Worm (Caenorhabditis elegans) whole organism, L2 larva: ENCODE measurements around the gene spi-1.
A peak's percentile ranks its signal among the peaks of the same experiment; 100 is the strongest.

Source experiments
- C34F6.9 ChIP-seq: fragments of 150-350 bp; optimal IDR thresholded peaks from 2 replicates; lab custom pipeline; 2014; ENCODE audit warnings: missing biosample characterization, missing genetic modification characterization
- F13H6.1 ChIP-seq: sonication (generic microtip); optimal IDR thresholded peaks from 2 replicates; lab custom pipeline; 2016; ENCODE audit warnings: missing genetic modification characterization, missing compliant biosample characterization
- R02D3.7 ChIP-seq: fragments of 150-350 bp; optimal IDR thresholded peaks from 2 replicates; lab custom pipeline; 2014; ENCODE audit warnings: missing biosample characterization, missing genetic modification characterization
- Y55F3AM.14 ChIP-seq: fragments of 200-800 bp; sonication (Bioruptor generic); optimal IDR thresholded peaks from 2 replicates; lab custom pipeline; 2018; ENCODE audit warnings: mild to moderate bottlenecking, missing genetic modification characterization, missing compliant biosample characterization
- ZK546.5 ChIP-seq: sonication (generic microtip); optimal IDR thresholded peaks from 2 replicates; lab custom pipeline; 2017; ENCODE audit warnings: missing biosample characterization, missing genetic modification characterization
- alr-1 ChIP-seq: fragments of 150-350 bp; optimal IDR thresholded peaks from 2 replicates; lab custom pipeline; 2014; ENCODE audit warnings: missing biosample characterization, missing genetic modification characterization
- aly-2 ChIP-seq: fragments of 150-350 bp; optimal IDR thresholded peaks from 2 replicates; lab custom pipeline; 2014; ENCODE audit warnings: missing biosample characterization, missing genetic modification characterization
- ama-1 ChIP-seq: fragments of 150-350 bp; optimal IDR thresholded peaks from 2 replicates; lab custom pipeline; 2018; ENCODE audit warnings: inconsistent platforms
- blmp-1 ChIP-seq: sonication (generic microtip); optimal IDR thresholded peaks from 2 replicates; lab custom pipeline; 2017; ENCODE audit warnings: missing genetic modification characterization, mild to moderate bottlenecking, missing compliant biosample characterization, antibody characterized with exemption, moderate library complexity; ENCODE audit not compliant: insufficient read depth
- ceh-16 ChIP-seq: fragments of 150-350 bp; optimal IDR thresholded peaks from 2 replicates; lab custom pipeline; 2014; ENCODE audit warnings: missing biosample characterization, missing genetic modification characterization
- ceh-82 ChIP-seq: fragments of 150-350 bp; optimal IDR thresholded peaks from 2 replicates; lab custom pipeline; 2014; ENCODE audit warnings: missing biosample characterization, missing genetic modification characterization
- crh-2 ChIP-seq: sonication (generic microtip); optimal IDR thresholded peaks from 2 replicates; lab custom pipeline; 2017; ENCODE audit warnings: missing biosample characterization, missing genetic modification characterization
- egl-27 ChIP-seq: sonication (generic microtip); optimal IDR thresholded peaks from 3 replicates; lab custom pipeline; 2017; ENCODE audit warnings: missing biosample characterization, missing genetic modification reagents, missing genetic modification characterization
- elt-1 ChIP-seq: fragments of 150-350 bp; optimal IDR thresholded peaks from 2 replicates; lab custom pipeline; 2014; ENCODE audit warnings: missing biosample characterization, missing genetic modification characterization
- elt-3 ChIP-seq: sonication (generic microtip); optimal IDR thresholded peaks from 2 replicates; lab custom pipeline; 2017; ENCODE audit warnings: missing biosample characterization, missing genetic modification characterization
- fos-1 ChIP-seq: fragments of 150-350 bp; optimal IDR thresholded peaks from 2 replicates; lab custom pipeline; 2014; ENCODE audit warnings: missing biosample characterization, missing genetic modification characterization
- gmeb-1 ChIP-seq: fragments of 150-350 bp; optimal IDR thresholded peaks from 2 replicates; lab custom pipeline; 2014; ENCODE audit warnings: missing biosample characterization, missing genetic modification characterization
- lin-11 ChIP-seq: fragments of 150-350 bp; sonication (generic microtip); optimal IDR thresholded peaks from 2 replicates; lab custom pipeline; 2014; ENCODE audit warnings: missing biosample characterization, missing genetic modification characterization, inconsistent platforms, mixed read lengths
- lin-13 ChIP-seq: fragments of 150-350 bp; optimal IDR thresholded peaks from 2 replicates; lab custom pipeline; 2014; ENCODE audit warnings: missing biosample characterization, missing genetic modification reagents, missing genetic modification characterization
- lsy-2 ChIP-seq, 2 experiments: fragments of 150-350 bp in 1 of 2; sonication (generic microtip) in 1 of 2; optimal IDR thresholded peaks; 2 replicates each; lab custom pipeline; 2014 to 2017; ENCODE audit warnings: missing biosample characterization in 2 of 2, missing genetic modification characterization in 2 of 2
- mab-5 ChIP-seq: fragments of 150-350 bp; optimal IDR thresholded peaks from 2 replicates; lab custom pipeline; 2014; ENCODE audit warnings: missing biosample characterization, missing genetic modification characterization
- mdl-1 ChIP-seq, 2 experiments: fragments of 150-350 bp in 1 of 2; sonication (generic microtip) in 1 of 2; optimal IDR thresholded peaks; 2 replicates each; lab custom pipeline; 2017; ENCODE audit warnings: missing biosample characterization in 2 of 2, missing genetic modification characterization in 2 of 2
- nhr-10 ChIP-seq: sonication (generic microtip); optimal IDR thresholded peaks from 2 replicates; lab custom pipeline; 2017; ENCODE audit warnings: missing biosample characterization, missing genetic modification characterization
- nhr-11 ChIP-seq: fragments of 150-350 bp; optimal IDR thresholded peaks from 2 replicates; lab custom pipeline; 2014; ENCODE audit warnings: missing biosample characterization, missing genetic modification characterization
- nhr-12 ChIP-seq: fragments of 150-350 bp; optimal IDR thresholded peaks from 2 replicates; lab custom pipeline; 2014; ENCODE audit warnings: missing biosample characterization, missing genetic modification characterization
- nhr-129 ChIP-seq: fragments of 150-350 bp; optimal IDR thresholded peaks from 2 replicates; lab custom pipeline; 2014; ENCODE audit warnings: missing biosample characterization, missing genetic modification characterization
- nhr-21 ChIP-seq: fragments of 150-350 bp; optimal IDR thresholded peaks from 2 replicates; lab custom pipeline; 2014; ENCODE audit warnings: missing biosample characterization, missing genetic modification characterization
- nhr-23 ChIP-seq: fragments of 150-350 bp; optimal IDR thresholded peaks from 2 replicates; lab custom pipeline; 2014; ENCODE audit warnings: missing biosample characterization, missing genetic modification reagents, missing genetic modification characterization
- nhr-77 ChIP-seq: fragments of 150-350 bp; optimal IDR thresholded peaks from 2 replicates; lab custom pipeline; 2014; ENCODE audit warnings: missing biosample characterization, missing genetic modification characterization
- peb-1 ChIP-seq: fragments of 150-350 bp; optimal IDR thresholded peaks from 2 replicates; lab custom pipeline; 2014; ENCODE audit warnings: missing biosample characterization, missing genetic modification characterization
- sem-4 ChIP-seq: fragments of 150-350 bp; optimal IDR thresholded peaks from 2 replicates; lab custom pipeline; 2014; ENCODE audit warnings: missing biosample characterization, missing genetic modification reagents, missing genetic modification characterization
- skn-1 ChIP-seq: sonication (generic microtip); optimal IDR thresholded peaks from 2 replicates; lab custom pipeline; 2017; ENCODE audit warnings: missing biosample characterization, missing genetic modification characterization
- sma-3 ChIP-seq: sonication (generic microtip); optimal IDR thresholded peaks from 2 replicates; lab custom pipeline; 2016; ENCODE audit warnings: missing genetic modification reagents, missing genetic modification characterization, missing compliant biosample characterization
- sma-9 ChIP-seq, 2 experiments: fragments of 150-350 bp in 1 of 2; sonication (generic microtip) in 1 of 2; optimal IDR thresholded peaks; 2 replicates each; lab custom pipeline; 2014 to 2016; ENCODE audit warnings: missing genetic modification characterization in 2 of 2, mild to moderate bottlenecking in 1 of 2, missing biosample characterization in 1 of 2, missing compliant biosample characterization in 1 of 2, missing genetic modification reagents in 1 of 2, moderate library complexity in 1 of 2
- unc-55 ChIP-seq: fragments of 150-350 bp; sonication (generic microtip); optimal IDR thresholded peaks from 3 replicates; lab custom pipeline; 2014; ENCODE audit warnings: missing biosample characterization, missing genetic modification reagents, missing genetic modification characterization
- unc-62 ChIP-seq: fragments of 150-350 bp; optimal IDR thresholded peaks from 2 replicates; lab custom pipeline; 2014; ENCODE audit warnings: missing biosample characterization, missing genetic modification reagents, missing genetic modification characterization
- zag-1 ChIP-seq: fragments of 150-350 bp; optimal IDR thresholded peaks from 2 replicates; lab custom pipeline; 2014; ENCODE audit warnings: missing biosample characterization, missing genetic modification characterization

Gene spi-1

DNA sequence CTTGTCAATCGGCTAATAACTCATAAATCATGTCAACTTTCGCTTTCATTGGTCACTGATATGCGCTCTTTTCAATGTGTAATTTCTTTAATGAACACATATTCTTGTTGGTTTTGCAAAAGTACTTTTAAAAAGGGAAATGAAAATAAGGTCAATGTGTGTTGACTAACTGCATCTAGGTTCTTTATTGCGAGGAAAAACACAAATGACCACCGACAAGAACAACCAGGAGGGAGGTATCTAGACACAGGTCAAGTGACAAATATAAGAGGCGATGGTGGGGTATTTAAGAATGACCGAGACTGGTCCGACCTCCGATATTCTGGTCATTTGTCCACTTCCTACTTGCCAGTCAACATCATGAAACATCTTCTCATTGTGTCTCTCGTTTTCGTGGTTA lies at the start of gene spi-1:
TSS of gene spi-1 (plus strand) at position 178 of the 400 bp plus-strand sequence.
- TF ChIP-seq gmeb-1 (no peak), unc-62 (no peak), lin-13 (GFP tag; lab: Kevin White, UChicago) (no peak), blmp-1 (peak; percentile 67)
- TF ChIP-seq, all 48 proteins: peak for 1

DNA sequence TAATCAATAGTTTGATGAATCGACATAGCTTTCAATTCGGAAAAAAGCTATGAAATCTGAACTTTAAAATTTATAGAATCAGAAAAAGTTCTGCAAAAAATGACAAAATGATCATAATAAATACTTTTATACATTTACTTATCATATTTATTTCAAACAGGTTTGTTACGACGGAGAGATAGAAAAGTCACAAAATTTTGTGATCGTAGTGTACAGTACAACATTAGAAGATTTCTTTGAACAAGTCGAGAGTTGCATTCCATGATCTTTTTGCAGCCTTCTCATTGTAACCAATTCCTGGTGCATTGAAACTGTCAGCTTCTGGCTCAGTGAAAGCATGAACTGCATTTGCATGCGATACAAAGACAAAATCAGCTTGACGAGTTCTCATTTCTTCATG lies 39.9 kb upstream of the spi-1 start, which contains the start of gene D1022.3:
TSS of gene D1022.3 (minus strand) at position 101 of the 400 bp plus-strand sequence.
- no peak for TF ChIP-seq ceh-16 (tag; lab: Kevin White, UChicago)
- no peak for TF ChIP-seq Y55F3AM.14
- TF ChIP-seq nhr-12 = no peak
- no peak for TF ChIP-seq ceh-82 (tag; lab: Kevin White, UChicago)
- TF ChIP-seq nhr-23 (tag; lab: Kevin White, UChicago) = no peak
- TF ChIP-seq nhr-11 = no peak
- no peak for TF ChIP-seq fos-1 (tag; lab: Kevin White, UChicago)
- no peak for TF ChIP-seq skn-1
- no peak for TF ChIP-seq nhr-129 (tag; lab: Kevin White, UChicago)
- TF ChIP-seq ama-1 = no peak
- TF ChIP-seq nhr-21 (tag; lab: Kevin White, UChicago) = no peak
- TF ChIP-seq egl-27 (tag; lab: Kevin White, UChicago) = no peak

- no peak for TF ChIP-seq elt-3 (tag; lab: Kevin White, UChicago)
- no peak for TF ChIP-seq peb-1
- TF ChIP-seq R02D3.7 (tag; lab: Kevin White, UChicago) = no peak
- TF ChIP-seq lsy-2 (tag; optimal IDR thresholded peaks at IDR 0.05; lab: Kevin White, UChicago) = no peak
- peak; percentile 33 for TF ChIP-seq C34F6.9
- no peak for TF ChIP-seq elt-1
- peak; percentile 56 for TF ChIP-seq blmp-1
- TF ChIP-seq ceh-16 (tag; lab: Kevin White, UChicago) = no peak
- no peak for TF ChIP-seq lin-11 (tag; lab: Kevin White, UChicago)
- TF ChIP-seq mab-5 (tag; lab: Kevin White, UChicago) = no peak
- TF ChIP-seq crh-2 = peak; percentile 38
- peak; percentile 37 for TF ChIP-seq gmeb-1
- TF ChIP-seq unc-62 = no peak
- TF ChIP-seq fos-1 (tag; lab: Kevin White, UChicago) = peak; percentile 57
- TF ChIP-seq nhr-129 (tag; lab: Kevin White, UChicago) = no peak
- TF ChIP-seq mdl-1 (tag; optimal IDR thresholded peaks at IDR 0.05; lab: Kevin White, UChicago) = no peak
- no peak for TF ChIP-seq lin-13 (GFP tag; lab: Kevin White, UChicago)
- no peak for TF ChIP-seq nhr-12
- TF ChIP-seq sma-3 (GFP tag; lab: Kevin White, UChicago) = no peak
- peak; percentile 68 for TF ChIP-seq sma-9 (GFP tag; optimal IDR thresholded peaks at IDR 0.05; lab: Kevin White, UChicago)
- no peak for TF ChIP-seq sma-9 (tag; optimal IDR thresholded peaks at IDR 0.05; lab: Kevin White, UChicago)
These were observed 38.8 kb upstream of the spi-1 start, which contains the start of gene D1022.4 for ce11 chrII:7457210-7457609. Gene D1022.4 (minus strand): TSS chrII:7457292.

DNA sequence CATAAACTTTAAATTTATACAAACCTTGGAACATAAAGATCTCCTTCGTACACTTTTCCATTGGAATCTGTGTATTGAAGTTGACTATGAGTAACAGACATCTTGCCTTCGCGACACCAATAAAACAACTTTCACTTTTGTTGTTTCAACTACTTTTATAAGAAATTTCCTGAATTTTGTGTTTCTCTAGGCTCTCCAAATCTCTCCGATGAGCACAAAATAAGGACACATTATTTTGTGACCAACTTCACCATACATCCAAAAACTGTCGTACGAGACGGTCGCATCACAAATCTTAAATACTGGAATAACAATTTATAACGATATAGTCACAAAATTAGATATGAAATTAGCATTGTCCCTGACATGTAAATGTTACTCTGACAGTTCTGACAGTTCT lies 37.3 kb upstream of the spi-1 start, which contains the start of gene D1022.5:
TSS of gene D1022.5 (minus strand) at position 101 of the 400 bp plus-strand sequence.
- TF ChIP-seq alr-1 (tag; lab: Kevin White, UChicago) = no peak
- TF ChIP-seq unc-55 = no peak
- TF ChIP-seq ZK546.5 (tag; lab: Kevin White, UChicago) = no peak
- no peak for TF ChIP-seq nhr-21 (tag; lab: Kevin White, UChicago)
- no peak for TF ChIP-seq nhr-10 (tag; lab: Kevin White, UChicago)
- TF ChIP-seq lsy-2 (tag; optimal IDR thresholded peaks at IDR 0.05; lab: Kevin White, UChicago) = no peak
- TF ChIP-seq Y55F3AM.14 = no peak
- TF ChIP-seq sma-3 (GFP tag; lab: Kevin White, UChicago) = no peak
- TF ChIP-seq nhr-77 (tag; lab: Kevin White, UChicago) = no peak
- TF ChIP-seq F13H6.1 (tag; lab: Kevin White, UChicago) = no peak
- TF ChIP-seq nhr-23 (tag; lab: Kevin White, UChicago) = no peak
- no peak for TF ChIP-seq aly-2
- TF ChIP-seq sem-4 = no peak
- no peak for TF ChIP-seq crh-2
- TF ChIP-seq mab-5 (tag; lab: Kevin White, UChicago) = no peak
- TF ChIP-seq zag-1 (tag; lab: Kevin White, UChicago) = no peak
